Worm (Caenorhabditis elegans): Measurements from ENCODE around the gene dao-6.

DNA sequence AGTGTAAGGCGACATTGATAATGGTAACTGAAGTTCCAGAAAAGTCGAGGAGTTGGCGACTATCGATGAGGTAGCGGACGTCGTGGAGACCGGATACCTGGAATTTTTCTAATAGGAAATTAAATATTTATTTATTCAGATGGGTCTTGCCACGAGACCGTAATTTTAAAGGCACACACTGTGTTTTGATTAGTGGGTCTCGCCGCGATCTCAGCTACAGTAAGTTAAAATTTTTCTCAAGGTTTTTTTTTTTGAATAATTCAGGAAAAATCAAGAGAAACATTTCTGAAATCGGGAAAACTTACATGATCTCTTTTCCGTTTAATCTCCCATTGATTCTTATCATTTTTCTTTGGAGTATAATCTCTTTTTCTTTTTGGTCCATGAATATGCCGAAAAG is 43.1 kb upstream of the dao-6 start:
- TF ChIP-seq hmg-4 (GFP tag; optimal IDR thresholded peaks at IDR 0.05) (no peak), scrt-1 (GFP tag; IDR thresholded peaks at IDR 0.05) (no peak)

Data from whole organism, early embryonic.